Worm (Caenorhabditis elegans) whole organism, young adult: ENCODE measurements around the gene T24H10.5.

ENCODE experiments used
- B0336.3 ChIP-seq: fragments of 200-800 bp; sonication (Bioruptor generic); IDR thresholded peaks from 2 replicates; pipeline ENCODE4 v1.3.6; 2022; ENCODE audit warnings: missing genetic modification characterization, missing compliant biosample characterization
- F49E8.2 ChIP-seq: sonication (generic microtip); optimal IDR thresholded peaks from 3 replicates; lab custom pipeline; 2017; ENCODE audit warnings: missing genetic modification characterization, mild to moderate bottlenecking, missing compliant biosample characterization, antibody characterized with exemption, moderate library complexity; ENCODE audit not compliant: insufficient read depth
- aptf-3 ChIP-seq: fragments of 200-800 bp; sonication (Bioruptor generic); IDR thresholded peaks from 2 replicates; pipeline ENCODE4 v1.3.6; 2022; ENCODE audit warnings: missing genetic modification characterization, missing compliant biosample characterization
- dpl-1 ChIP-seq: fragments of 150-350 bp; optimal IDR thresholded peaks from 2 replicates; lab custom pipeline; 2014; ENCODE audit warnings: missing biosample characterization, missing genetic modification reagents, missing genetic modification characterization
- ets-4 ChIP-seq: fragments of 200-800 bp; sonication (Bioruptor generic); optimal IDR thresholded peaks from 2 replicates; lab custom pipeline; 2018; ENCODE audit warnings: mild to moderate bottlenecking, missing genetic modification characterization, missing compliant biosample characterization
- madf-6 ChIP-seq: fragments of 200-800 bp; sonication (Bioruptor generic); IDR thresholded peaks from 2 replicates; pipeline ENCODE4 v1.3.6; 2022; ENCODE audit warnings: missing genetic modification reagents, missing genetic modification characterization, missing compliant biosample characterization
- mel-28 ChIP-seq: sonication (generic microtip); optimal IDR thresholded peaks from 2 replicates; lab custom pipeline; 2016; ENCODE audit warnings: borderline replicate concordance, mild to moderate bottlenecking, missing genetic modification characterization, missing compliant biosample characterization
- nfya-1 ChIP-seq: sonication (generic microtip); optimal IDR thresholded peaks from 2 replicates; lab custom pipeline; 2017; ENCODE audit warnings: antibody characterized with exemption, missing compliant biosample characterization, missing genetic modification characterization, borderline replicate concordance; ENCODE audit not compliant: insufficient read depth
- pha-4 ChIP-seq: fragments of 150-350 bp; sonication (generic microtip); optimal IDR thresholded peaks from 2 replicates; lab custom pipeline; 2014; ENCODE audit warnings: missing biosample characterization, missing genetic modification reagents, missing genetic modification characterization
- sea-2 ChIP-seq: fragments of 200-800 bp; sonication (Bioruptor generic); IDR thresholded peaks from 2 replicates; pipeline ENCODE4 v1.3.6; 2022; ENCODE audit warnings: missing genetic modification characterization, missing compliant biosample characterization
- somi-1 ChIP-seq: fragments of 200-800 bp; sonication (Bioruptor generic); optimal IDR thresholded peaks from 2 replicates; lab custom pipeline; 2018; ENCODE audit warnings: mild to moderate bottlenecking, missing genetic modification characterization, missing compliant biosample characterization
- unc-62 ChIP-seq: fragments of 150-350 bp; optimal IDR thresholded peaks from 2 replicates; lab custom pipeline; 2014; ENCODE audit warnings: missing biosample characterization, missing genetic modification reagents, missing genetic modification characterization

DNA sequence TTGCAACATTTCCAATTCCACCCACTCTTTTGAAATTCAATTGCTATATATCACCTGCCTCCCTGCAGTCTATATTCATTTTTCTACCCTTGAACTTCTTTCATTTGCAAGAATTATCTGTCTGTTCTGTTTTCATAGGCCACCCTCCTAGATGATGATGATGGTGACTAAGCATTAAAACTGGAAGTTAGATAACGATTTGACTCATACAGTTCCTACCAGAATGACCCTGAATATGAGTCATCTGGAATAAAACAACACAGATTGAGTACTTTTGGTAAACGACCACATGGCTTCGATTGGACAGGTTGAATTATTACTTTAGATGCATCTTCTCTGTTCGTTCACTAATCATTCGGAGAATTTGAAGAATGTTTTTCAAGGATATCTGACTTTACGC lies 23.5 kb downstream of the T24H10.5 start:
- TF ChIP-seq ets-4 (GFP tag; lab: Kevin White, UChicago) (no peak), unc-62 (GFP tag; lab: Kevin White, UChicago) (no peak), aptf-3 (GFP tag; lab: Robert Waterston, UW) (no peak), madf-6 (GFP tag; lab: Robert Waterston, UW) (no peak), pha-4 (tag; lab: Kevin White, UChicago) (no peak), nfya-1 (tag; lab: Kevin White, UChicago) (no peak), somi-1 (GFP tag; lab: Kevin White, UChicago) (no peak), F49E8.2 (no peak), sea-2 (GFP tag; lab: Robert Waterston, UW) (no peak), mel-28 (tag; lab: Kevin White, UChicago) (no peak), B0336.3 (no peak), dpl-1 (GFP tag; lab: Kevin White, UChicago) (no peak)
